Fruit fly (Drosophila melanogaster) whole organism, prepupa: ENCODE measurements around the gene CG17145.

Source experiments
- Blimp-1 ChIP-seq: fragments of 200-800 bp; sonication (Bioruptor generic); optimal IDR thresholded peaks from 3 replicates; lab custom pipeline; 2017; ENCODE audit warnings: missing biosample characterization, missing genetic modification characterization, mild to moderate bottlenecking, moderate library complexity, missing genetic modification reagents
- CG11902 ChIP-seq: fragments of 200-800 bp; sonication (Bioruptor generic); optimal IDR thresholded peaks from 3 replicates; lab custom pipeline; 2016; ENCODE audit warnings: missing biosample characterization, missing genetic modification characterization
- CG15336 ChIP-seq: fragments of 200-800 bp; sonication (Bioruptor generic); IDR thresholded peaks from 2 replicates; pipeline ENCODE4 v1.3.6; 2022; ENCODE audit warnings: missing biosample characterization, missing genetic modification characterization
- CG34406 ChIP-seq: fragments of 200-800 bp; sonication (Bioruptor generic); optimal IDR thresholded peaks from 3 replicates; lab custom pipeline; 2016; ENCODE audit warnings: missing biosample characterization, missing genetic modification characterization
- CG8319 ChIP-seq: fragments of 200-800 bp; sonication (Bioruptor generic); optimal IDR thresholded peaks from 3 replicates; lab custom pipeline; 2016; ENCODE audit warnings: missing biosample characterization, missing genetic modification characterization
- Eip78C ChIP-seq: fragments of 200-800 bp; sonication (Bioruptor generic); peaks from one replicate; lab custom pipeline; 2016; ENCODE audit warnings: missing biosample characterization, missing genetic modification characterization
- Hr38 ChIP-seq: sonication (Bioruptor generic); optimal IDR thresholded peaks from 2 replicates; lab custom pipeline; 2016; ENCODE audit warnings: missing biosample characterization, missing genetic modification characterization
- Hr39 ChIP-seq: fragments of 200-800 bp; sonication (Bioruptor generic); optimal IDR thresholded peaks from 2 replicates; lab custom pipeline; 2016; ENCODE audit warnings: missing biosample characterization, missing genetic modification characterization
- Hr4 ChIP-seq: fragments of 200-800 bp; sonication (Bioruptor generic); optimal IDR thresholded peaks from 3 replicates; lab custom pipeline; 2016; ENCODE audit warnings: missing biosample characterization, missing genetic modification characterization
- Lpt ChIP-seq: fragments of 200-800 bp; sonication (Bioruptor generic); optimal IDR thresholded peaks from 3 replicates; lab custom pipeline; 2016; ENCODE audit warnings: missing biosample characterization, missing genetic modification characterization
- Sox102F ChIP-seq: fragments of 200-800 bp; sonication (Bioruptor generic); optimal IDR thresholded peaks from 2 replicates; lab custom pipeline; 2016; ENCODE audit warnings: missing biosample characterization, mild to moderate bottlenecking, missing genetic modification characterization
- dac ChIP-seq: fragments of 200-800 bp; sonication (Bioruptor generic); optimal IDR thresholded peaks from 2 replicates; lab custom pipeline; 2017; ENCODE audit warnings: missing biosample characterization, mild to moderate bottlenecking, missing genetic modification characterization
- fd85E ChIP-seq: fragments of 200-800 bp; sonication (Bioruptor generic); optimal IDR thresholded peaks from 3 replicates; lab custom pipeline; 2016; ENCODE audit warnings: missing biosample characterization, missing genetic modification characterization
- vri ChIP-seq: fragments of 200-800 bp; sonication (Bioruptor generic); optimal IDR thresholded peaks from 3 replicates; lab custom pipeline; 2016; ENCODE audit warnings: missing biosample characterization, mild to moderate bottlenecking, missing genetic modification characterization

DNA sequence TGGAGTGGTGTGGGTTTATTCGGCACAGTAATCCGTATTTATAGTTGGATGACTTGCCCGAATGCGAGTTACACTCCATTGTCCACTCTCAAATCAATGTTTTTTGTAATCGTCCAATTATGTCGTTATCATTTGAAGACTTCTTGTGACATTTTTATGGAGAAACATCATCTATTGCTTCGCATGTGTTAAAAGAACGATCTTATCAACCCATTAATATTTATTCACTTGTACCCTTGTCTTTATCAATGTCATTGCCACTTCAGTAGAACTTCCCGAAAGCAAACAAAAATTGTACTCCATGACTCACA is 27.9 kb upstream of the CG17145 start:
- TF ChIP-seq CG8319, result no peak
- no peak for TF ChIP-seq vri (GFP tag; lab: Kevin White, UChicago)
- TF ChIP-seq Blimp-1 (GFP tag; lab: Kevin White, UChicago), result no peak
- TF ChIP-seq CG34406 (GFP tag; lab: Kevin White, UChicago), result no peak
- TF ChIP-seq CG15336 (GFP tag; lab: Robert Waterston, UW), result no peak
- no peak for TF ChIP-seq dac (GFP tag; lab: Kevin White, UChicago)
- no peak for TF ChIP-seq Eip78C (GFP tag; lab: Kevin White, UChicago)
- no peak for TF ChIP-seq Sox102F (GFP tag; lab: Kevin White, UChicago)
- TF ChIP-seq Hr39 (GFP tag; lab: Kevin White, UChicago), result no peak
- no peak for TF ChIP-seq CG11902 (GFP tag; lab: Kevin White, UChicago)
- no peak for TF ChIP-seq Hr38 (GFP tag; lab: Kevin White, UChicago)
- no peak for TF ChIP-seq fd85E (GFP tag; lab: Kevin White, UChicago)
- no peak for TF ChIP-seq Lpt (GFP tag; lab: Kevin White, UChicago)
- TF ChIP-seq Hr4 (GFP tag; lab: Kevin White, UChicago), result no peak
